Worm (Caenorhabditis elegans) whole organism, L3 larva: Measurements from ENCODE around the gene smex-1.

Experiments used
- elt-3 ChIP-seq, 3 experiments: fragments of 150-350 bp in 1 of 3; sonication (generic microtip) in 2 of 3; optimal IDR thresholded peaks; 2 replicates in 2 of 3; 4 replicates in 1 of 3; lab custom pipeline; 2014 to 2017; ENCODE audit warnings: missing biosample characterization in 3 of 3, missing genetic modification characterization in 3 of 3
- hmg-11 ChIP-seq: sonication (generic microtip); optimal IDR thresholded peaks from 2 replicates; lab custom pipeline; 2016; ENCODE audit warnings: missing genetic modification characterization, missing compliant biosample characterization
- jun-1 ChIP-seq: fragments of 150-350 bp; optimal IDR thresholded peaks from 2 replicates; lab custom pipeline; 2014; ENCODE audit warnings: missing biosample characterization, missing genetic modification reagents, missing genetic modification characterization
- nhr-12 ChIP-seq: fragments of 150-350 bp; optimal IDR thresholded peaks from 2 replicates; lab custom pipeline; 2014; ENCODE audit warnings: missing biosample characterization, missing genetic modification characterization
- nhr-76 ChIP-seq: fragments of 150-350 bp; sonication (generic microtip); optimal IDR thresholded peaks from 5 replicates; lab custom pipeline; 2014; ENCODE audit warnings: missing biosample characterization, missing genetic modification characterization
- nhr-77 ChIP-seq: fragments of 150-350 bp; optimal IDR thresholded peaks from 2 replicates; lab custom pipeline; 2014; ENCODE audit warnings: missing biosample characterization, missing genetic modification characterization
- pha-4 ChIP-seq: fragments of 150-350 bp; optimal IDR thresholded peaks from 2 replicates; lab custom pipeline; 2014; ENCODE audit warnings: missing biosample characterization, missing genetic modification reagents, missing genetic modification characterization
- tbx-2 ChIP-seq: sonication (generic microtip); optimal IDR thresholded peaks from 2 replicates; lab custom pipeline; 2016; ENCODE audit warnings: mild to moderate bottlenecking, missing genetic modification characterization, missing compliant biosample characterization

DNA sequence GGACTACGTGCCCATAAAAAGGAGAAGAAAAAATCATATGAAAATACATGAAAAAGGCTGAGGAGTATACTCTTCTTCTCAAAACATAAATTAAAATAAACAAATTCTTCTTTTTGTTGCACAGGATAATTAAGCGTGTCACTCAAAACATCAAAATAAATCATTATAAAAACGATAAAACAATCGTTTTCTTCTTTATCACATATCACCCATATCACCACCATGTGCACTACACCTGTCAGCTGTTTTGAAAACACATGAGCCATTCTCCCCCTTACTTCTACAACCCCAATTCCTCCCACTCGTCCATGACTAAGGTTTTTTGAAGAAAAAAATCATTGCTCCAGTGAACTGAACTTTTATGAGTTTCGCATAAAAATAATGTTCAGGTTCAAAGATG lies 43.2 kb downstream of the smex-1 start:
- TF ChIP-seq pha-4 (tag; lab: Kevin White, UChicago) (no peak), elt-3 (tag; optimal IDR thresholded peaks at IDR 0.05; lab: Kevin White, UChicago) (no peak), tbx-2 (no peak), nhr-77 (tag; lab: Kevin White, UChicago) (no peak), nhr-12 (tag; lab: Kevin White, UChicago) (no peak), jun-1 (tag; lab: Kevin White, UChicago) (no peak), nhr-76 (tag; lab: Kevin White, UChicago) (no peak), hmg-11 (tag; lab: Kevin White, UChicago) (no peak)
